Worm (Caenorhabditis elegans) whole organism, L1 larva: ENCODE data around the gene jamp-1.

Experiments used
- C16A3.4 ChIP-seq: fragments of 150-350 bp; optimal IDR thresholded peaks from 2 replicates; lab custom pipeline; 2014; ENCODE audit warnings: missing biosample characterization, missing genetic modification characterization
- elt-3 ChIP-seq, 6 experiments: fragments of 150-350 bp in 1 of 6; sonication (generic microtip); optimal IDR thresholded peaks; 2 replicates each; lab custom pipeline; 2017 to 2018; ENCODE audit warnings: missing biosample characterization in 6 of 6, missing genetic modification characterization in 6 of 6, inconsistent platforms in 1 of 6
- jun-1 ChIP-seq: fragments of 150-350 bp; optimal IDR thresholded peaks from 2 replicates; lab custom pipeline; 2014; ENCODE audit warnings: missing biosample characterization, missing genetic modification reagents, missing genetic modification characterization
- nhr-12 ChIP-seq: sonication (generic microtip); optimal IDR thresholded peaks from 2 replicates; lab custom pipeline; 2017; ENCODE audit warnings: missing biosample characterization, missing genetic modification characterization
- nhr-84 ChIP-seq: sonication (generic microtip); optimal IDR thresholded peaks from 2 replicates; lab custom pipeline; 2017; ENCODE audit warnings: missing biosample characterization, missing genetic modification characterization
- skn-1 ChIP-seq: fragments of 150-350 bp; optimal IDR thresholded peaks from 2 replicates; lab custom pipeline; 2014; ENCODE audit warnings: missing biosample characterization, missing genetic modification characterization

- TF ChIP-seq nhr-12 (tag; lab: Kevin White, UChicago) (no peak), skn-1 (tag; lab: Kevin White, UChicago) (no peak), elt-3 (tag; optimal IDR thresholded peaks at IDR 0.05; lab: Kevin White, UChicago) (no peak), jun-1 (no peak), C16A3.4 (tag; lab: Kevin White, UChicago) (no peak), nhr-84 (tag; lab: Kevin White, UChicago) (no peak)
Measured at ce11 chrV:6003301-6003700, 47.8 kb downstream of the jamp-1 start, which contains the start of gene fos-1.
